Worm (Caenorhabditis elegans) whole organism, L1 larva: ENCODE measurements around the gene lron-4.

Experiments
- C34B4.2 ChIP-seq: sonication (generic microtip); optimal IDR thresholded peaks from 2 replicates; lab custom pipeline; 2017; ENCODE audit warnings: mild to moderate bottlenecking, missing genetic modification characterization, missing compliant biosample characterization
- ceh-82 ChIP-seq, 3 experiments: fragments of 150-350 bp in 1 of 3; sonication (generic microtip) in 2 of 3; optimal IDR thresholded peaks; 2 replicates each; lab custom pipeline; 2014 to 2017; ENCODE audit warnings: missing biosample characterization in 3 of 3, missing genetic modification characterization in 3 of 3
- ceh-90 ChIP-seq: sonication (generic microtip); optimal IDR thresholded peaks from 2 replicates; lab custom pipeline; 2016; ENCODE audit warnings: missing genetic modification characterization, missing compliant biosample characterization
- ces-1 ChIP-seq: fragments of 150-350 bp; optimal IDR thresholded peaks from 2 replicates; lab custom pipeline; 2014; ENCODE audit warnings: missing biosample characterization, missing genetic modification reagents, missing genetic modification characterization
- dpl-1 ChIP-seq, 3 experiments: fragments of 150-350 bp in 2 of 3; sonication (generic microtip) in 1 of 3; optimal IDR thresholded peaks; 2 replicates each; lab custom pipeline; 2014 to 2017; ENCODE audit warnings: missing biosample characterization in 3 of 3, missing genetic modification characterization in 3 of 3, missing genetic modification reagents in 3 of 3
- efl-1 ChIP-seq, 4 experiments: fragments of 150-350 bp; optimal IDR thresholded peaks in 3 of 4; peaks in 1 of 4; 1 replicate in 1 of 4; 2 replicates in 3 of 4; lab custom pipeline; 2014; ENCODE audit warnings: missing biosample characterization in 2 of 4, missing genetic modification characterization in 2 of 4, missing genetic modification reagents in 2 of 4
- efl-3 ChIP-seq: fragments of 200-800 bp; sonication (Bioruptor generic); optimal IDR thresholded peaks from 2 replicates; lab custom pipeline; 2018; ENCODE audit warnings: mild to moderate bottlenecking, missing genetic modification characterization, missing compliant biosample characterization
- egl-27 ChIP-seq, 2 experiments: fragments of 150-350 bp in 1 of 2; sonication (generic microtip); optimal IDR thresholded peaks; 3 replicates each; lab custom pipeline; 2017 to 2018; ENCODE audit warnings: missing biosample characterization in 2 of 2, missing genetic modification characterization in 2 of 2, missing genetic modification reagents in 2 of 2
- elt-2 ChIP-seq: sonication (generic microtip); optimal IDR thresholded peaks from 2 replicates; lab custom pipeline; 2016; ENCODE audit warnings: missing genetic modification characterization, mild to moderate bottlenecking, inconsistent platforms, missing compliant biosample characterization, missing genetic modification reagents
- fkh-8 ChIP-seq: sonication (generic microtip); optimal IDR thresholded peaks from 2 replicates; lab custom pipeline; 2016; ENCODE audit warnings: mild to moderate bottlenecking, missing genetic modification characterization, missing compliant biosample characterization
- hlh-4 ChIP-seq: sonication (generic microtip); optimal IDR thresholded peaks from 2 replicates; lab custom pipeline; 2016; ENCODE audit warnings: mild to moderate bottlenecking, missing genetic modification characterization, missing compliant biosample characterization
- hpl-2 ChIP-seq: fragments of 150-350 bp; optimal IDR thresholded peaks from 2 replicates; lab custom pipeline; 2014; ENCODE audit warnings: missing biosample characterization, missing genetic modification reagents, missing genetic modification characterization
- lin-13 ChIP-seq: fragments of 150-350 bp; optimal IDR thresholded peaks from 2 replicates; lab custom pipeline; 2014; ENCODE audit warnings: missing biosample characterization, missing genetic modification reagents, missing genetic modification characterization
- lin-14 ChIP-seq: fragments of 200-800 bp; sonication (Bioruptor generic); optimal IDR thresholded peaks from 2 replicates; lab custom pipeline; 2018; ENCODE audit warnings: mild to moderate bottlenecking, missing genetic modification characterization, moderate library complexity, missing compliant biosample characterization
- lin-15B ChIP-seq: fragments of 150-350 bp; sonication (generic microtip); optimal IDR thresholded peaks from 3 replicates; lab custom pipeline; 2014; ENCODE audit warnings: missing biosample characterization, missing genetic modification characterization
- lin-35 ChIP-seq, 2 experiments: fragments of 150-350 bp; optimal IDR thresholded peaks; 2 replicates each; lab custom pipeline; 2014; ENCODE audit warnings: missing biosample characterization in 2 of 2, missing genetic modification characterization in 2 of 2, missing genetic modification reagents in 2 of 2
- lin-39 ChIP-seq: fragments of 150-350 bp; optimal IDR thresholded peaks from 2 replicates; lab custom pipeline; 2014; ENCODE audit warnings: missing biosample characterization, missing genetic modification reagents, missing genetic modification characterization
- lir-3 ChIP-seq: sonication (generic microtip); optimal IDR thresholded peaks from 2 replicates; lab custom pipeline; 2016; ENCODE audit warnings: mild to moderate bottlenecking, missing genetic modification characterization, moderate library complexity, missing compliant biosample characterization; ENCODE audit not compliant: poor library complexity
- lsy-2 ChIP-seq, 2 experiments: fragments of 150-350 bp; optimal IDR thresholded peaks; 2 replicates each; lab custom pipeline; 2014; ENCODE audit warnings: missing biosample characterization in 2 of 2, missing genetic modification characterization in 2 of 2
- mab-9 ChIP-seq: fragments of 200-800 bp; sonication (Bioruptor generic); IDR thresholded peaks from 2 replicates; pipeline ENCODE4 v1.3.6; 2022; ENCODE audit warnings: missing genetic modification reagents, missing genetic modification characterization, missing compliant biosample characterization
- nhr-11 ChIP-seq: fragments of 150-350 bp; optimal IDR thresholded peaks from 2 replicates; lab custom pipeline; 2014; ENCODE audit warnings: missing biosample characterization, missing genetic modification characterization
- nhr-19 ChIP-seq: fragments of 200-800 bp; sonication (Bioruptor generic); conservative IDR thresholded peaks from 2 replicates; pipeline ENCODE4 v1.3.6; 2022; ENCODE audit warnings: missing genetic modification characterization, missing compliant biosample characterization
- nhr-237 ChIP-seq: fragments of 150-350 bp; optimal IDR thresholded peaks from 2 replicates; lab custom pipeline; 2014; ENCODE audit warnings: missing biosample characterization, missing genetic modification characterization
- nhr-28 ChIP-seq: fragments of 150-350 bp; optimal IDR thresholded peaks from 2 replicates; lab custom pipeline; 2014; ENCODE audit warnings: missing biosample characterization, missing genetic modification characterization
- nhr-47 ChIP-seq: sonication (generic microtip); optimal IDR thresholded peaks from 2 replicates; lab custom pipeline; 2016; ENCODE audit warnings: mild to moderate bottlenecking, missing genetic modification characterization, moderate library complexity, missing compliant biosample characterization
- nhr-71 ChIP-seq: sonication (generic microtip); optimal IDR thresholded peaks from 2 replicates; lab custom pipeline; 2016; ENCODE audit warnings: mild to moderate bottlenecking, missing genetic modification characterization, moderate library complexity, missing compliant biosample characterization
- nhr-77 ChIP-seq: fragments of 150-350 bp; optimal IDR thresholded peaks from 2 replicates; lab custom pipeline; 2014; ENCODE audit warnings: missing biosample characterization, missing genetic modification characterization
- nhr-84 ChIP-seq: sonication (generic microtip); optimal IDR thresholded peaks from 2 replicates; lab custom pipeline; 2017; ENCODE audit warnings: missing biosample characterization, missing genetic modification characterization
- nhr-85 ChIP-seq: sonication (generic microtip); peaks from one replicate; lab custom pipeline; 2016; ENCODE audit warnings: missing genetic modification characterization, inconsistent platforms, missing compliant biosample characterization
- nhr-90 ChIP-seq: sonication (generic microtip); optimal IDR thresholded peaks from 2 replicates; lab custom pipeline; 2016; ENCODE audit warnings: mild to moderate bottlenecking, missing genetic modification characterization, missing compliant biosample characterization; ENCODE audit not compliant: poor library complexity
- pqm-1 ChIP-seq: sonication (generic microtip); optimal IDR thresholded peaks from 3 replicates; lab custom pipeline; 2017; ENCODE audit warnings: missing biosample characterization, missing genetic modification characterization
- skn-1 ChIP-seq: fragments of 150-350 bp; optimal IDR thresholded peaks from 2 replicates; lab custom pipeline; 2014; ENCODE audit warnings: missing biosample characterization, missing genetic modification characterization
- snu-23 ChIP-seq: sonication (generic microtip); optimal IDR thresholded peaks from 2 replicates; lab custom pipeline; 2016; ENCODE audit warnings: missing genetic modification characterization, missing compliant biosample characterization
- sox-4 ChIP-seq: sonication (generic microtip); optimal IDR thresholded peaks from 2 replicates; lab custom pipeline; 2016; ENCODE audit warnings: missing genetic modification characterization, missing compliant biosample characterization
- sup-37 ChIP-seq: fragments of 200-800 bp; sonication (Bioruptor generic); optimal IDR thresholded peaks from 2 replicates; lab custom pipeline; 2018; ENCODE audit warnings: mild to moderate bottlenecking, missing genetic modification characterization, missing compliant biosample characterization
- swsn-7 ChIP-seq: sonication (generic microtip); optimal IDR thresholded peaks from 2 replicates; lab custom pipeline; 2016; ENCODE audit warnings: missing genetic modification characterization, missing compliant biosample characterization
- tlp-1 ChIP-seq: fragments of 150-350 bp; optimal IDR thresholded peaks from 2 replicates; lab custom pipeline; 2014; ENCODE audit warnings: missing biosample characterization, missing genetic modification characterization
- unc-130 ChIP-seq: fragments of 150-350 bp; optimal IDR thresholded peaks from 2 replicates; lab custom pipeline; 2017; ENCODE audit warnings: missing biosample characterization, missing genetic modification characterization, inconsistent platforms
- unc-30 ChIP-seq: sonication (generic microtip); optimal IDR thresholded peaks from 2 replicates; lab custom pipeline; 2017; ENCODE audit warnings: missing biosample characterization, missing genetic modification characterization
- unc-98 ChIP-seq: fragments of 200-800 bp; sonication (Bioruptor generic); IDR thresholded peaks from 2 replicates; pipeline ENCODE4 v1.3.6; 2022; ENCODE audit warnings: missing genetic modification characterization, missing compliant biosample characterization
- vab-15 ChIP-seq: sonication (generic microtip); optimal IDR thresholded peaks from 2 replicates; lab custom pipeline; 2017; ENCODE audit warnings: missing genotype, mild to moderate bottlenecking, missing genetic modification characterization, missing compliant biosample characterization
- xbp-1 ChIP-seq: sonication (generic microtip); optimal IDR thresholded peaks from 2 replicates; lab custom pipeline; 2016; ENCODE audit warnings: missing genetic modification characterization, missing compliant biosample characterization
- ztf-11 ChIP-seq, 2 experiments: sonication (generic microtip); optimal IDR thresholded peaks; 2 replicates each; lab custom pipeline; 2016 to 2017; ENCODE audit warnings: missing genetic modification characterization in 2 of 2, missing biosample characterization in 1 of 2, missing compliant biosample characterization in 1 of 2
- ztf-4 ChIP-seq: fragments of 150-350 bp; optimal IDR thresholded peaks from 2 replicates; lab custom pipeline; 2014; ENCODE audit warnings: missing biosample characterization, missing genetic modification characterization

The lron-4 gene

ce11 chrII:8128273-8129039 lies 16.5 kb upstream of the lron-4 start (continued):
- TF ChIP-seq hpl-2 (GFP tag; lab: Kevin White, UChicago) (no peak), nhr-85 (tag; lab: Kevin White, UChicago) (peak; percentile 92), egl-27 (tag; optimal IDR thresholded peaks at IDR 0.05; lab: Kevin White, UChicago) (no peak), nhr-77 (no peak), lin-13 (GFP tag; lab: Kevin White, UChicago) (no peak), ces-1 (GFP tag; lab: Kevin White, UChicago) (no peak), lir-3 (tag; lab: Kevin White, UChicago) (peak; percentile 33), sup-37 (GFP tag; lab: Kevin White, UChicago) (no peak), unc-130 (tag; lab: Kevin White, UChicago) (peak; percentile 90), unc-30 (tag; lab: Kevin White, UChicago) (no peak), ceh-82 (tag; optimal IDR thresholded peaks at IDR 0.05; lab: Kevin White, UChicago) (peak in 2 of 3 experiments; percentile 39 to 41), fkh-8 (tag; lab: Kevin White, UChicago) (peak; percentile 15), mab-9 (GFP tag; lab: Robert Waterston, UW) (no peak), elt-2 (peak; percentile 17), snu-23 (GFP tag; lab: Kevin White, UChicago) (peak; percentile 87), pqm-1 (tag; lab: Kevin White, UChicago) (no peak), xbp-1 (tag; lab: Kevin White, UChicago) (peak; percentile 72), lin-39 (peak; percentile 56), dpl-1 (GFP tag; optimal IDR thresholded peaks at IDR 0.05; lab: Kevin White, UChicago) (peak; percentile 0 to 53 (median 17)), nhr-28 (tag; lab: Kevin White, UChicago) (no peak), lsy-2 (tag; optimal IDR thresholded peaks at IDR 0.05; lab: Kevin White, UChicago) (peak; percentile 69 to 76), nhr-47 (peak; percentile 59), ztf-11 (tag; optimal IDR thresholded peaks at IDR 0.05; lab: Kevin White, UChicago) (peak in 1 of 2 experiments; percentile 12), efl-3 (GFP tag; lab: Kevin White, UChicago) (no peak), nhr-71 (peak; percentile 93), skn-1 (tag; lab: Kevin White, UChicago) (peak; percentile 43), tlp-1 (tag; lab: Kevin White, UChicago) (no peak), nhr-84 (tag; lab: Kevin White, UChicago) (no peak), C34B4.2 (tag; lab: Kevin White, UChicago) (no peak), unc-98 (GFP tag; lab: Robert Waterston, UW) (no peak), nhr-237 (tag; lab: Kevin White, UChicago) (no peak), nhr-90 (tag; lab: Kevin White, UChicago) (peak; percentile 41), ztf-4 (tag; lab: Kevin White, UChicago) (peak; percentile 57), ceh-90 (tag; lab: Kevin White, UChicago) (peak; percentile 30), nhr-11 (tag; lab: Kevin White, UChicago) (peak; percentile 30), hlh-4 (tag; lab: Kevin White, UChicago) (no peak)

- TF ChIP-seq lin-15B (tag; lab: Kevin White, UChicago), result no peak
- no peak for TF ChIP-seq efl-1 (optimal IDR thresholded peaks at IDR 0.05; lab: Kevin White, UChicago)
- TF ChIP-seq efl-1 (GFP tag; optimal IDR thresholded peaks at IDR 0.05 in 1 of 2; lab: Kevin White, UChicago), result peak in 1 of 2 experiments; percentile 74
Measured at ce11 chrII:8127794-8128193, 15.8 kb upstream of the lron-4 start.

ce11 chrII:8127290-8127689 lies 15.3 kb upstream of the lron-4 start:
- TF ChIP-seq nhr-85 (tag; lab: Kevin White, UChicago) (peak; percentile 17), sox-4 (tag; lab: Kevin White, UChicago) (no peak), unc-130 (tag; lab: Kevin White, UChicago) (no peak), pqm-1 (tag; lab: Kevin White, UChicago) (peak; percentile 31), nhr-11 (tag; lab: Kevin White, UChicago) (no peak), lsy-2 (tag; optimal IDR thresholded peaks at IDR 0.05; lab: Kevin White, UChicago) (peak in 1 of 2 experiments; percentile 4), nhr-237 (tag; lab: Kevin White, UChicago) (no peak), lin-14 (GFP tag; lab: Kevin White, UChicago) (peak; percentile 7), egl-27 (tag; optimal IDR thresholded peaks at IDR 0.05; lab: Kevin White, UChicago) (no peak), nhr-19 (GFP tag; lab: Robert Waterston, UW) (no peak), swsn-7 (no peak), lin-35 (GFP tag; optimal IDR thresholded peaks at IDR 0.05; lab: Kevin White, UChicago) (peak in 1 of 2 experiments; percentile 36), elt-2 (peak; percentile 68), vab-15 (tag; lab: Kevin White, UChicago) (no peak)
